Worm (Caenorhabditis elegans) whole organism, dauer: Measurements from ENCODE around the gene col-79.

Source experiments
- unc-62 ChIP-seq: sonication (generic microtip); optimal IDR thresholded peaks from 2 replicates; lab custom pipeline; 2017; ENCODE audit warnings: missing biosample characterization, missing genetic modification reagents, missing genetic modification characterization

Gene col-79

DNA sequence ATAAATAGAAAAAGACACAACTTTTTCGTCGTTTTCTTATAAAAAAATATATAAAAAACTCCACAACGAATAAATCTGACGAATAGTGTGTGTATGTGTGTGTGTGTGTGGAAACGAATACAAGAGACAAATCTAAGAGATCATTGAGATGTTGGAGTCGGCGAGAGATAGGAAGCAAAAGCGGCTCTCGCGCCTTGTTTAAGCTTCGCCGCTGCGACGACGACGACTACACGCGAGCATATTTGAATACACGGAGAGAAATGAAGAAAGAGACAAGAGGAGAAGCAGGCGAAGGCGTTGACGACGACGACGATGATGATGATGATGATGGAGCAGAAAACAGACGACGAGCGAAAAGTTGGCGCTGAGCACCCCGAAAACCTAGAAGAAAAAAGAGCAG is 41.4 kb downstream of the col-79 start:
- no peak for TF ChIP-seq unc-62 (GFP tag; lab: Kevin White, UChicago)

DNA sequence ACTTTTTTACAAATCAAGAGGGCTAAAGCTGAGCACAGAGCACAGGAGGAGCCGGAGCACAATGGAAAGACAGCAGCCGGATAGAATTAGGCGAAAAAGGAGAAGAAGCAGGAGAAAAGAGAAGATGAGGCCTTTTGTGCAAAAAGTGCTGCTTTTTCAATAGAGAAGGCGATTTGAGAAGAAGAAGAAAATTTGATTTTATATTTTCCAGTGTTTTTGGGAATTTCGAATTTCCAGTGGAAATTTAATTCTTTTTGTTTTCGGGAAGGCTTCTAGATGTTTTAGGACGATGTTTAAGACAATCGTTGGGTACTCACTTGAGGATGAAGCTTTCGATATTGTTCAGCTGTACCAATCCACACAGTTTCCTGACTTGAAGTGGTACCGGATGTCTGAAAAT is 50.3 kb downstream of the col-79 start:
- TF ChIP-seq unc-62 (GFP tag; lab: Kevin White, UChicago) = no peak
